Worm (Caenorhabditis elegans): Measurements from ENCODE around the gene B0280.2.
A peak's percentile ranks its signal among the peaks of the same experiment; 100 is the strongest.
"Not testable (repeated sequence)": the region's sequence is repeated elsewhere in the genome, so short reads cannot be mapped to it uniquely, and the experiment has no call there.

Gene B0280.2

ce11 chrIII:7112285-7112684 is 12.2 kb upstream of the B0280.2 start:
- TF ChIP-seq flt-1 (GFP tag; IDR thresholded peaks at IDR 0.05): no peak
- no peak for TF ChIP-seq tab-1 (GFP tag; IDR thresholded peaks at IDR 0.05)
- TF ChIP-seq klf-2 (GFP tag; conservative IDR thresholded peaks at IDR 0.05): no peak
- TF ChIP-seq ztf-29 (GFP tag; IDR thresholded peaks at IDR 0.05): no peak
- TF ChIP-seq cog-1 (tag; optimal IDR thresholded peaks at IDR 0.05): no peak
- no peak for TF ChIP-seq med-1 (GFP tag; optimal IDR thresholded peaks at IDR 0.05; ENCODE audit: insufficient read depth)
- TF ChIP-seq ref-1 (GFP tag; conservative IDR thresholded peaks at IDR 0.05): no peak
- no peak for TF ChIP-seq T22C8.4 (GFP tag; IDR thresholded peaks at IDR 0.05)
- TF ChIP-seq ztf-23 (GFP tag; IDR thresholded peaks at IDR 0.05): no peak

DNA sequence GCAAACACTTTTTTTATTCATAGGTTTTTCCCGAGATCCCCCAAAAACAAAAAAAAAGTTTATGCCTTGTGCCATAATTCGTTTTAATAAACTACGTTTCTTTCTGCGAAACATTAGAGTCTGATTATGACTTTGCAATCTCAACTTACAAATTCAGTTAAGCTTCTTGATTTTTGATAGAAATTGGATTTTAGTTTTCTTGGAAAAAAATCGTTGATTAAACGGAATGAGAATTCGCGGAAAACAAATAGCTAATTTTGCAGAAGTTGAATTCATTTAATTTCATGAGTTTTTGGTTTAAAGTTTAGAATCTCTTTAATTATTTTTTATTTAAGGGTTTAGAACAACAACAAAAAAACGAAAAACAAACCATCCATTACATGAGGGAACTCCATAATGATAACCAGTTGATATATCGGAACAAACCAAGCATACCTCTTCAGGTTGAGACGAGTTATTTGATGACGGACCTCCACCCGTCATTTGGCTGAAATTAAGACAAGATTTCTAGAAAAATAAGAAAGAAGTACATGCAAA is 9.4 kb upstream of the B0280.2 start, which contains the start of gene nhr-10:
Gene nhr-10, minus strand, starts transcription at position 487 of the 537 bp plus-strand sequence.
- no peak for TF ChIP-seq tab-1 (GFP tag; IDR thresholded peaks at IDR 0.05)
- no peak for TF ChIP-seq ztf-29 (GFP tag; IDR thresholded peaks at IDR 0.05)
- TF ChIP-seq flt-1 (GFP tag; IDR thresholded peaks at IDR 0.05): no peak
- no peak for TF ChIP-seq klf-2 (GFP tag; conservative IDR thresholded peaks at IDR 0.05)
- TF ChIP-seq ztf-23 (GFP tag; IDR thresholded peaks at IDR 0.05): no peak
- TF ChIP-seq cog-1 (tag; optimal IDR thresholded peaks at IDR 0.05): no peak
- TF ChIP-seq ref-1 (GFP tag; conservative IDR thresholded peaks at IDR 0.05): no peak
- no peak for TF ChIP-seq med-1 (GFP tag; optimal IDR thresholded peaks at IDR 0.05; ENCODE audit: insufficient read depth)
- TF ChIP-seq T22C8.4 (GFP tag; IDR thresholded peaks at IDR 0.05): no peak

DNA sequence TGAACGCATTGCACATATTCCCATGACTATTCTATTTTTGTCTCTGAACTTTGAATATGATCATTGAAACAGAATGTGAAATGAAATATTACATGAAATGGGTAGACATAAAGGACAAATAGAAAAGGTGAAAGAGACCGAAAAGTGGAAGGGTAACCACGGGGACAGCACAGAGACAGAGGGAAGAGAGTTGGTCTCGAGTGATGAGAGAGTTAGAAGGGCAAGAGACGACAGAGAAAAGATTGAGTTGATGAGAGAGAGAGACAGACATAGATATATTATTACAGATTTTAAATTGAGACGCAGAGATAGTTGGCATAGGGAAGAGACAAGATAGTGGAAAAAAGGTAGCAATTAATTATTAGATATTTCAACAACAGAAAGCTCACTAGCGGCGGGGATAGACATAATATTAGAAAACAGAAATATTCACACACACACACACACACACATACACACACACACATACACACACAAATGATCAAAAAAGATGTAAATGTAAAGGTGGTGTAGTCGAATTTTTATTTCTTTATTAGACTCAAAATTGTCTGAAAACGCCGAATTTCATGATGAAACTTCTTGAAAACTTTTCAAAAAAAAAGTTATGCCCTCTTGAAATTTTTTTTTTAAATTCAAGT is 7.7 kb upstream of the B0280.2 start:
- TF ChIP-seq flt-1 (GFP tag; IDR thresholded peaks at IDR 0.05): no peak
- peak; percentile 41 for TF ChIP-seq cog-1 (tag; optimal IDR thresholded peaks at IDR 0.05)

DNA sequence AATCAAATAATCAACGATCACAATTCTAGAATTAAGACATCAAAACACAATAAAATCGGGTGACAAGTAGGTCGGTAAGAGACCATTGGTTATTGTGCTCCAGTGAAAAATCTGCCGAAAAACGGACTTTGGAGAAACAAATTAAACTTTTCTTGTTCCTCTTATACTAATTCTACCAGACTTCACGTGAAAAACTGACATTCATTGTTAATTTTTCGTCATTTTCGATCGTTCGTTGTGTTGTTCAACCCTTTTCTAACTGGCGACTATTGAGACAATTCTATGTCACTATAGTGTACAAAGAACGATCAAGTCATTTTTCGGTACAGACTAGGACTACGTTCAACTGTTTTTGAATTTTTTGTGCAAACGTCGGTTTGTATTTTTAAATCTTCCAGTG is 4.0 kb upstream of the B0280.2 start:
- TF ChIP-seq tab-1 (GFP tag; IDR thresholded peaks at IDR 0.05) (no peak), ztf-23 (GFP tag; IDR thresholded peaks at IDR 0.05) (no peak), ref-1 (GFP tag; conservative IDR thresholded peaks at IDR 0.05) (no peak), med-1 (GFP tag; optimal IDR thresholded peaks at IDR 0.05; ENCODE audit: insufficient read depth) (no peak), cog-1 (tag; optimal IDR thresholded peaks at IDR 0.05) (no peak), klf-2 (GFP tag; conservative IDR thresholded peaks at IDR 0.05) (no peak), ztf-29 (GFP tag; IDR thresholded peaks at IDR 0.05) (no peak), T22C8.4 (GFP tag; IDR thresholded peaks at IDR 0.05) (no peak), flt-1 (GFP tag; IDR thresholded peaks at IDR 0.05) (no peak)

DNA sequence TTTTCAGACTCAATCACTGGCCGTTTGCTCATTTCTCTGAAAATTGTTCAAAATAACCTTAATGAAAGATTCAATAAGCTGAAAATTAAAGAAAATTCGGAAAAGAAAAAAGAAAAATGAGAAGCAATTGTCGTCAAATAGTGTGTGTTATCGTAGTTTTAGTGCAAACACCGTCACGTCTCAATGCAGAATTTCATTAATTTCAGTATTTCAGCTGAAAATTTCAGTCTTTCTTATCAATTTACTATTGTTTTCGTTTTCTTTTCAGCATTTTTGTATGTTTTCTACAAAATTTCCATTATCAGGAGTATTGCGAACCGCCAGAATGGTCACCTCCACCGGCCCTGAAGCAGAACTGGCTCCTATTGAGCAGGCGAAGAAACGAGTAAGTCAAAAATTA is 1.6 kb upstream of the B0280.2 start, which contains the start of the genes B0280.9 and rpia-1:
Gene B0280.9, minus strand, starts transcription at position 36 of the 400 bp plus-strand sequence.
Gene rpia-1, plus strand, starts transcription at position 269 of the 400 bp plus-strand sequence.
- TF ChIP-seq med-1 (GFP tag; optimal IDR thresholded peaks at IDR 0.05; ENCODE audit: insufficient read depth) (no peak), ztf-23 (GFP tag; IDR thresholded peaks at IDR 0.05) (no peak), tab-1 (GFP tag; IDR thresholded peaks at IDR 0.05) (no peak), ref-1 (GFP tag; conservative IDR thresholded peaks at IDR 0.05) (no peak), klf-2 (GFP tag; conservative IDR thresholded peaks at IDR 0.05) (no peak), ztf-29 (GFP tag; IDR thresholded peaks at IDR 0.05) (no peak), flt-1 (GFP tag; IDR thresholded peaks at IDR 0.05) (no peak), T22C8.4 (GFP tag; IDR thresholded peaks at IDR 0.05) (no peak), cog-1 (tag; optimal IDR thresholded peaks at IDR 0.05) (no peak)

DNA sequence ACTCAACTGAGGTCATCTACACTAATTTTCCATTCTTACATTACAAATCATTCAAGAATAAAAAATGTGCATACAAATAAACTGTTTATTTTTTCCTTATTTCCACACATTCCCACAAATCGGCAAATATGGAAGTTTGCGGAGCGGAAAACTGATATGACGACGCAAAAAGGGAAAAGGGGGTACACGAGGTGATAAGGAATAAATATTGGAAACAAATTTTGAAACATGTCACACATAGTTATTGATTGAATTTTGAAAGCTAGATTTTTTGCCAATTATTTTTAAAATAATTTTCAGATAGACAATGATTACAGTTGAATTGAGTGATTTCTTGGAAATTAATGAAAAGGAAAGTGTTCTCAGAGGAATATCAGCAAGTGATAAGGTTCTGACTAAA is 4.1 kb downstream of the B0280.2 start, which contains the start of gene viro-2:
Gene viro-2, plus strand, starts transcription at position 301 of the 400 bp plus-strand sequence.
- TF ChIP-seq ztf-29, ztf-23, flt-1 (GFP tag; IDR thresholded peaks at IDR 0.05): not testable (repeated sequence)

DNA sequence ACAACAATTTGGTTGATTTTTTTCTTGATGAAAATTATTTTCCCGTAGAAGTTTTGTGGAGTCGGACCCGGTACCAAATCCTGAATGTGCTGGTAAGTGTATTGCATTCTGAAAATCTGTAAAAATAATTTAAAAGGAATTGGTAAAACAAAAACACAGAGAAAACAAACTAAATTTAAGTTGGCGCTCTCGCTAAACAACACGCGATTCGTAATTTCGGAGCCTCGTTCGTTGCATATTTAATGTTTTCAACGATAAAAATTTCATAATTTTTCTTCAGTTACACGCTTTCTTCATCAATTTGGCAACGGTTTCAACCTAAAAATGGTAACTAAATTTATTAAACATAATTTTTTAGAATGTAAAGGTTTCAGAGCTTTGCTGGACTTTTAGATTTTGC is 9.1 kb downstream of the B0280.2 start, which contains the start of the genes pot-1 and ggtb-1:
Gene pot-1, minus strand, starts transcription at position 120 of the 400 bp plus-strand sequence.
Gene ggtb-1, plus strand, starts transcription at position 208 of the 400 bp plus-strand sequence.
- no peak for TF ChIP-seq ref-1 (GFP tag; conservative IDR thresholded peaks at IDR 0.05)
- TF ChIP-seq T22C8.4 (GFP tag; IDR thresholded peaks at IDR 0.05): no peak
- TF ChIP-seq ztf-23 (GFP tag; IDR thresholded peaks at IDR 0.05): no peak
- TF ChIP-seq klf-2 (GFP tag; conservative IDR thresholded peaks at IDR 0.05): no peak
- TF ChIP-seq med-1 (GFP tag; optimal IDR thresholded peaks at IDR 0.05; ENCODE audit: insufficient read depth): no peak
- TF ChIP-seq cog-1 (tag; optimal IDR thresholded peaks at IDR 0.05): no peak
- no peak for TF ChIP-seq flt-1 (GFP tag; IDR thresholded peaks at IDR 0.05)
- TF ChIP-seq tab-1 (GFP tag; IDR thresholded peaks at IDR 0.05): no peak
- TF ChIP-seq ztf-29 (GFP tag; IDR thresholded peaks at IDR 0.05): no peak

DNA sequence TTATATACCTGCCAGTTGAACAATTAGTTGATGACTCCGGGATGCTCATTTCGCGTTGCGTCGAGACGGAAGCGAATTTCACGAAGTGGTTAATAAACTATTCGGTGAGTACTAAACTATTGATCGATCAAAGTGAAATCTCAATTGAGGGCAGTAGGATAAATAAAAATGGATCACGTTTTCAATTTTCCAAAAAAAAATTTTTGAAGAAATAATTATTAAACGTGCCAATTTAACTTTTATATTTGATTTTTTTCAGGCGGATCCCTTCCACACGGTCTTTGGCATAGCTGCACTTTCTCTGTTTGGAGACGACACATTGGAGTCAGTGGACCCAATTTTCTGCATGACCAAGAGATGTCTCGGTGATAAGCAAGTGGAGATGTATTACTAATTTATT is 11.6 kb downstream of the B0280.2 start, which contains the start of gene B0280.17:
Gene B0280.17, minus strand, starts transcription at position 101 of the 400 bp plus-strand sequence.
- TF ChIP-seq tab-1 (GFP tag; IDR thresholded peaks at IDR 0.05) (no peak), klf-2 (GFP tag; conservative IDR thresholded peaks at IDR 0.05) (no peak), cog-1 (tag; optimal IDR thresholded peaks at IDR 0.05) (no peak), med-1 (GFP tag; optimal IDR thresholded peaks at IDR 0.05; ENCODE audit: insufficient read depth) (no peak), T22C8.4 (GFP tag; IDR thresholded peaks at IDR 0.05) (no peak), ztf-23 (GFP tag; IDR thresholded peaks at IDR 0.05) (no peak), ref-1 (GFP tag; conservative IDR thresholded peaks at IDR 0.05) (no peak), ztf-29 (GFP tag; IDR thresholded peaks at IDR 0.05) (no peak), flt-1 (GFP tag; IDR thresholded peaks at IDR 0.05) (no peak)

DNA sequence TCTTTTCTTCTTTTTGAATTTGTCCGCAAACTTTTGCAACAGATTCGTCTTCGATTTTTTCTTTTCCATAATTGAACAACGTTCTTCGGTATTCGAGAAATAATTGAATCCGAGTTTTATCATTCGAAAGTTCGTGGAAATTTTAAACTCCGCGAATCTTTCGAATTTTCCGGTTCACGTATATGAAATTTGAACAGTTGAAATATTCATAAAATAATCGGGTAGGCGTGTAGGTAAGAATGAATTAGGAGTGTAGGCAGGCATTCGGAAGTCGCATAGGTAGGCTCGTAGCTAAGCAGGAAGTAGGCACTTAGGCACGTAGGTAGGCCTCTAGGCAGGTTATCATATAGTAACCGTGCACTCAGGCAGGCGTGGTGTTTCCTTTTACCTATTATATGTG is 13.7 kb downstream of the B0280.2 start, which contains the start of gene B0280.11:
Gene B0280.11, minus strand, starts transcription at position 101 of the 400 bp plus-strand sequence.
- TF ChIP-seq ref-1 (GFP tag; conservative IDR thresholded peaks at IDR 0.05) (no peak), med-1 (GFP tag; optimal IDR thresholded peaks at IDR 0.05; ENCODE audit: insufficient read depth) (no peak), T22C8.4 (GFP tag; IDR thresholded peaks at IDR 0.05) (no peak), flt-1 (GFP tag; IDR thresholded peaks at IDR 0.05) (no peak), ztf-23 (GFP tag; IDR thresholded peaks at IDR 0.05) (no peak), tab-1 (GFP tag; IDR thresholded peaks at IDR 0.05) (no peak), cog-1 (tag; optimal IDR thresholded peaks at IDR 0.05) (no peak)

Data from whole organism, midembryonic.